Worm (Caenorhabditis elegans): ENCODE data around the gene F38B2.2.

ce11 chrX:11241479-11241878, 37.7 kb downstream of the F38B2.2 start:
- TF ChIP-seq fkh-8 (tag; optimal IDR thresholded peaks at IDR 0.05) (no peak), lin-13 (GFP tag; optimal IDR thresholded peaks at IDR 0.05) (no peak), tbx-2 (tag; optimal IDR thresholded peaks at IDR 0.05) (no peak), zag-1 (tag; optimal IDR thresholded peaks at IDR 0.05) (no peak), F16B12.6 (tag; optimal IDR thresholded peaks at IDR 0.05) (no peak), nhr-237 (tag; optimal IDR thresholded peaks at IDR 0.05) (no peak), unc-30 (tag; optimal IDR thresholded peaks at IDR 0.05) (no peak), nhr-11 (tag; optimal IDR thresholded peaks at IDR 0.05) (no peak), efl-3 (GFP tag; optimal IDR thresholded peaks at IDR 0.05) (no peak), unc-130 (tag; optimal IDR thresholded peaks at IDR 0.05) (no peak), hpl-2 (GFP tag; optimal IDR thresholded peaks at IDR 0.05) (no peak), pqm-1 (tag; optimal IDR thresholded peaks at IDR 0.05) (no peak)
